Fruit fly (Drosophila melanogaster): ENCODE results near the gene CG11695.

- TF ChIP-seq psq (GFP tag; optimal IDR thresholded peaks at IDR 0.05) (peak; percentile 22), h (GFP tag; optimal IDR thresholded peaks at IDR 0.05) (peak; percentile 88), br (GFP tag; optimal IDR thresholded peaks at IDR 0.05) (no peak), Dfd (GFP tag; optimal IDR thresholded peaks at IDR 0.05) (peak; percentile 28), tai (GFP tag; optimal IDR thresholded peaks at IDR 0.05) (no peak), HLH106 (tag; optimal IDR thresholded peaks at IDR 0.05) (no peak), usp (GFP tag; optimal IDR thresholded peaks at IDR 0.05) (no peak), fru (GFP tag; optimal IDR thresholded peaks at IDR 0.05) (no peak), lola (GFP tag; optimal IDR thresholded peaks at IDR 0.05) (no peak), sv (GFP tag; optimal IDR thresholded peaks at IDR 0.05) (peak; percentile 1)
Measured at dm6 chrX:11621866-11622648, 45.4 kb downstream of the CG11695 start, which contains the start of gene Ptp10D.

Data from whole organism, wandering third instar larva.